Fruit fly (Drosophila melanogaster) whole organism, embryonic: Measurements from ENCODE around the gene CG11679.
A peak's percentile ranks its signal among the peaks of the same experiment; 100 is the strongest.

Experiments used
- CG11398 ChIP-seq: fragments of 200-800 bp; sonication (Bioruptor generic); optimal IDR thresholded peaks from 2 replicates; lab custom pipeline; 2016; ENCODE audit warnings: missing biosample characterization, missing genetic modification characterization
- CG11560 ChIP-seq: fragments of 200-800 bp; sonication (Bioruptor generic); IDR thresholded peaks from 3 replicates; pipeline ENCODE4 v1.3.6; 2022; ENCODE audit warnings: missing biosample characterization, missing genetic modification characterization
- CG14667 ChIP-seq: fragments of 200-800 bp; sonication (Bioruptor generic); IDR thresholded peaks from 2 replicates; pipeline ENCODE4 v1.3.6; 2022; ENCODE audit warnings: missing biosample characterization, missing genetic modification characterization
- CG18262 ChIP-seq: fragments of 200-800 bp; optimal IDR thresholded peaks from 3 replicates; lab custom pipeline; 2019; ENCODE audit warnings: missing biosample characterization, mild to moderate bottlenecking, missing genetic modification characterization, moderate library complexity
- CG2199 ChIP-seq: fragments of 200-800 bp; sonication (Bioruptor generic); IDR thresholded peaks from 3 replicates; pipeline ENCODE4 v1.3.6; 2022; ENCODE audit warnings: missing biosample characterization, missing genetic modification characterization
- CG3065 ChIP-seq: fragments of 200-800 bp; sonication (Bioruptor generic); optimal IDR thresholded peaks from 2 replicates; lab custom pipeline; 2016; ENCODE audit warnings: missing biosample characterization, missing genetic modification characterization
- CG32532 ChIP-seq: fragments of 200-800 bp; sonication (Bioruptor generic); IDR thresholded peaks from 2 replicates; pipeline ENCODE4 v1.3.6; 2022; ENCODE audit warnings: missing biosample characterization, missing genetic modification characterization
- CG34224 ChIP-seq: fragments of 200-800 bp; sonication (Bioruptor generic); IDR thresholded peaks from 3 replicates; pipeline ENCODE4 v1.3.6; 2022; ENCODE audit warnings: missing biosample characterization, missing genetic modification characterization; ENCODE audit not compliant: partially characterized antibody
- CG6683 ChIP-seq: fragments of 200-800 bp; sonication (Bioruptor generic); optimal IDR thresholded peaks from 2 replicates; lab custom pipeline; 2017; ENCODE audit warnings: missing biosample characterization, mild to moderate bottlenecking, missing genetic modification characterization, missing genetic modification reagents
- CG6765 ChIP-seq: fragments of 200-800 bp; sonication (Bioruptor generic); optimal IDR thresholded peaks from 3 replicates; lab custom pipeline; 2017; ENCODE audit warnings: missing biosample characterization, mild to moderate bottlenecking, missing genetic modification characterization
- CG8388 ChIP-seq: fragments of 200-800 bp; sonication (Bioruptor generic); optimal IDR thresholded peaks from 2 replicates; lab custom pipeline; 2019; ENCODE audit warnings: missing biosample characterization, mild to moderate bottlenecking, missing genetic modification characterization, moderate library complexity
- Dp ChIP-seq: fragments of 200-800 bp; sonication (Bioruptor generic); optimal IDR thresholded peaks from 2 replicates; lab custom pipeline; 2018; ENCODE audit warnings: missing biosample characterization, mild to moderate bottlenecking, missing genetic modification characterization, moderate library complexity
- Drgx ChIP-seq: fragments of 200-800 bp; sonication (Bioruptor generic); IDR thresholded peaks from 2 replicates; pipeline ENCODE4 v1.3.6; 2022; ENCODE audit warnings: missing biosample characterization, missing genetic modification characterization
- Fer3 ChIP-seq: fragments of 200-800 bp; sonication (Bioruptor generic); optimal IDR thresholded peaks from 2 replicates; lab custom pipeline; 2018; ENCODE audit warnings: missing biosample characterization, mild to moderate bottlenecking, missing genetic modification characterization, moderate library complexity
- HLH4C ChIP-seq: fragments of 200-800 bp; sonication (Bioruptor generic); IDR thresholded peaks from 3 replicates; pipeline ENCODE4 v1.3.6; 2022; ENCODE audit warnings: missing biosample characterization, missing genetic modification characterization; ENCODE audit not compliant: partially characterized antibody
- HmgD ChIP-seq: fragments of 200-800 bp; sonication (Bioruptor generic); optimal IDR thresholded peaks from 3 replicates; lab custom pipeline; 2016; ENCODE audit warnings: missing biosample characterization, missing genetic modification characterization
- Hr39 ChIP-seq: fragments of >200 bp; optimal IDR thresholded peaks from 2 replicates; lab custom pipeline; 2017
- Lpt ChIP-seq: fragments of >200 bp; optimal IDR thresholded peaks from 2 replicates; lab custom pipeline; 2018; ENCODE audit warnings: missing biosample characterization, missing genetic modification characterization
- Mad ChIP-seq: fragments of 200-800 bp; sonication (Bioruptor generic); optimal IDR thresholded peaks from 2 replicates; lab custom pipeline; 2016; ENCODE audit warnings: missing biosample characterization, missing genetic modification characterization
- Max ChIP-seq: fragments of 200-800 bp; sonication (Bioruptor generic); optimal IDR thresholded peaks from 2 replicates; lab custom pipeline; 2016; ENCODE audit warnings: missing biosample characterization, mild to moderate bottlenecking, missing genetic modification characterization
- Med ChIP-seq: fragments of 200-800 bp; sonication (Bioruptor generic); peaks from one replicate; lab custom pipeline; 2016; ENCODE audit warnings: missing biosample characterization, missing genetic modification characterization, mild to moderate bottlenecking, inconsistent platforms, moderate library complexity
- NfI ChIP-seq: fragments of 200-800 bp; sonication (Bioruptor generic); optimal IDR thresholded peaks from 3 replicates; lab custom pipeline; 2018; ENCODE audit warnings: missing biosample characterization, mild to moderate bottlenecking, missing genetic modification characterization, moderate library complexity
- Oli ChIP-seq: fragments of 200-800 bp; sonication (Bioruptor generic); optimal IDR thresholded peaks from 2 replicates; lab custom pipeline; 2018; ENCODE audit warnings: missing biosample characterization, mild to moderate bottlenecking, missing genetic modification characterization, moderate library complexity
- Sry-β ChIP-seq: fragments of 200-800 bp; sonication (Bioruptor generic); optimal IDR thresholded peaks from 2 replicates; lab custom pipeline; 2018; ENCODE audit warnings: missing biosample characterization, mild to moderate bottlenecking, missing genetic modification characterization, moderate library complexity
- YL-1 ChIP-seq: fragments of 200-800 bp; sonication (Bioruptor generic); optimal IDR thresholded peaks from 3 replicates; lab custom pipeline; 2017; ENCODE audit warnings: missing biosample characterization, mild to moderate bottlenecking, missing genetic modification characterization
- al ChIP-seq: fragments of 200-800 bp; sonication (Bioruptor generic); IDR thresholded peaks from 2 replicates; pipeline ENCODE4 v1.3.6; 2022; ENCODE audit warnings: missing biosample characterization, missing genetic modification characterization
- chif ChIP-seq, 2 experiments: fragments of 200-800 bp; sonication (Bioruptor generic); optimal IDR thresholded peaks; 3 replicates each; lab custom pipeline; 2016; ENCODE audit warnings: missing biosample characterization in 2 of 2, missing genetic modification characterization in 2 of 2
- cwo ChIP-seq: fragments of 200-800 bp; sonication (Bioruptor generic); optimal IDR thresholded peaks from 3 replicates; lab custom pipeline; 2017; ENCODE audit warnings: missing biosample characterization, missing genetic modification characterization, mild to moderate bottlenecking, moderate library complexity, missing genetic modification reagents
- disco-r ChIP-seq: fragments of 200-800 bp; sonication (Bioruptor generic); optimal IDR thresholded peaks from 2 replicates; lab custom pipeline; 2016; ENCODE audit warnings: missing biosample characterization, missing genetic modification characterization
- eve ChIP-seq, 2 experiments: fragments of >200 bp; optimal IDR thresholded peaks; 2 replicates each; lab custom pipeline; 2017; ENCODE audit warnings: missing biosample characterization in 2 of 2, missing genetic modification characterization in 2 of 2
- exex ChIP-seq: fragments of 200-800 bp; sonication (Bioruptor generic); optimal IDR thresholded peaks from 4 replicates; lab custom pipeline; 2018; ENCODE audit warnings: missing biosample characterization, mild to moderate bottlenecking, missing genetic modification characterization, moderate library complexity
- fd64A ChIP-seq: fragments of 200-800 bp; sonication (Bioruptor generic); optimal IDR thresholded peaks from 3 replicates; lab custom pipeline; 2018; ENCODE audit warnings: missing biosample characterization, mild to moderate bottlenecking, missing genetic modification characterization
- h ChIP-seq: fragments of >200 bp; optimal IDR thresholded peaks from 2 replicates; lab custom pipeline; 2017
- hth ChIP-seq: fragments of >200 bp; optimal IDR thresholded peaks from 2 replicates; lab custom pipeline; 2017; ENCODE audit warnings: inconsistent platforms
- insv ChIP-seq, 2 experiments: fragments of 200-800 bp; sonication (Bioruptor generic); optimal IDR thresholded peaks; 3 replicates each; lab custom pipeline; 2016 to 2018; ENCODE audit warnings: missing biosample characterization in 2 of 2, missing genetic modification characterization in 2 of 2
- jing ChIP-seq: fragments of 200-800 bp; sonication (Bioruptor generic); optimal IDR thresholded peaks from 2 replicates; lab custom pipeline; 2018; ENCODE audit warnings: missing biosample characterization, mild to moderate bottlenecking, missing genetic modification characterization
- knrl ChIP-seq: fragments of 200-800 bp; sonication (Bioruptor generic); IDR thresholded peaks from 3 replicates; pipeline ENCODE4 v1.3.6; 2022; ENCODE audit warnings: missing biosample characterization, missing genetic modification characterization; ENCODE audit not compliant: partially characterized antibody
- nau ChIP-seq: fragments of 200-800 bp; sonication (Bioruptor generic); optimal IDR thresholded peaks from 3 replicates; lab custom pipeline; 2017; ENCODE audit warnings: missing biosample characterization, mild to moderate bottlenecking, missing genetic modification characterization, missing genetic modification reagents
- nerfin-1 ChIP-seq: fragments of 200-800 bp; sonication (Bioruptor generic); optimal IDR thresholded peaks from 3 replicates; lab custom pipeline; 2019; ENCODE audit warnings: missing biosample characterization, mild to moderate bottlenecking, missing genetic modification characterization, moderate library complexity
- p53 ChIP-seq: fragments of 200-800 bp; sonication (Bioruptor generic); optimal IDR thresholded peaks from 2 replicates; lab custom pipeline; 2016; ENCODE audit warnings: missing biosample characterization, missing genetic modification characterization
- pfk ChIP-seq: fragments of 200-800 bp; sonication (Bioruptor generic); optimal IDR thresholded peaks from 2 replicates; lab custom pipeline; 2018; ENCODE audit warnings: missing biosample characterization, mild to moderate bottlenecking, missing genetic modification characterization, moderate library complexity
- pita ChIP-seq: fragments of 200-800 bp; sonication (Bioruptor generic); optimal IDR thresholded peaks from 2 replicates; lab custom pipeline; 2017; ENCODE audit warnings: missing biosample characterization, mild to moderate bottlenecking, missing genetic modification characterization
- pnt ChIP-seq: fragments of 200-800 bp; sonication (Bioruptor generic); optimal IDR thresholded peaks from 3 replicates; lab custom pipeline; 2016; ENCODE audit warnings: missing biosample characterization, missing genetic modification characterization
- repo ChIP-seq: fragments of 200-800 bp; sonication (Bioruptor generic); optimal IDR thresholded peaks from 2 replicates; lab custom pipeline; 2016; ENCODE audit warnings: missing biosample characterization, missing genetic modification characterization
- rib ChIP-seq: fragments of 200-800 bp; sonication (Bioruptor generic); IDR thresholded peaks from 2 replicates; pipeline ENCODE4 v1.3.6; 2022; ENCODE audit warnings: missing biosample characterization, missing genetic modification characterization
- sima ChIP-seq: fragments of 200-800 bp; sonication (Bioruptor generic); optimal IDR thresholded peaks from 2 replicates; lab custom pipeline; 2016; ENCODE audit warnings: missing biosample characterization, missing genetic modification characterization
- sqz ChIP-seq: fragments of 200-800 bp; sonication (Bioruptor generic); optimal IDR thresholded peaks from 3 replicates; lab custom pipeline; 2018; ENCODE audit warnings: missing biosample characterization, mild to moderate bottlenecking, missing genetic modification characterization
- stc ChIP-seq: fragments of 200-800 bp; sonication (Bioruptor generic); IDR thresholded peaks from 2 replicates; pipeline ENCODE4 v1.3.6; 2022; ENCODE audit warnings: missing biosample characterization, missing genetic modification characterization
- tup ChIP-seq: fragments of 200-800 bp; sonication (Bioruptor generic); optimal IDR thresholded peaks from 2 replicates; lab custom pipeline; 2016; ENCODE audit warnings: missing biosample characterization, mild to moderate bottlenecking, missing genetic modification characterization, moderate library complexity
- wor ChIP-seq: fragments of 200-800 bp; sonication (Bioruptor generic); IDR thresholded peaks from 2 replicates; pipeline ENCODE4 v1.3.6; 2022; ENCODE audit warnings: missing biosample characterization, missing genetic modification characterization
- zfh1 ChIP-seq: fragments of 200-800 bp; sonication (Bioruptor generic); IDR thresholded peaks from 3 replicates; pipeline ENCODE4 v1.3.6; 2022; ENCODE audit warnings: missing biosample characterization, missing genetic modification characterization

Gene CG11679

dm6 chrX:15745905-15746681 lies 7.3 kb upstream of the CG11679 start, which contains the start of the genes CG8944 and CCT6 (continued):
- TF ChIP-seq chif (GFP tag; optimal IDR thresholded peaks at IDR 0.05; lab: Kevin White, UChicago), result no peak
- TF ChIP-seq Med, result peak; percentile 74
- TF ChIP-seq nau (GFP tag; lab: Kevin White, UChicago), result no peak
- no peak for TF ChIP-seq CG6683
- TF ChIP-seq tup (GFP tag; lab: Kevin White, UChicago), result no peak
- TF ChIP-seq NfI (GFP tag; lab: Kevin White, UChicago), result no peak
- TF ChIP-seq CG6765 (GFP tag; lab: Kevin White, UChicago), result no peak
- no peak for TF ChIP-seq hth (lab: Kevin White, UChicago)
- TF ChIP-seq CG18262, result peak; percentile 17
- TF ChIP-seq nerfin-1 (tag; lab: Kevin White, UChicago), result no peak
- TF ChIP-seq CG8388 (GFP tag; lab: Kevin White, UChicago), result no peak
- no peak for TF ChIP-seq CG3065 (GFP tag; lab: Kevin White, UChicago)
- no peak for TF ChIP-seq pita (GFP tag; lab: Kevin White, UChicago)
- no peak for TF ChIP-seq exex
- TF ChIP-seq Mad (GFP tag; lab: Kevin White, UChicago), result no peak
- TF ChIP-seq sqz (GFP tag; lab: Kevin White, UChicago), result no peak
- TF ChIP-seq HLH4C (GFP tag; lab: Robert Waterston, UW), result peak; percentile 50; the same call in 1 of the 3 replicates
- no peak for TF ChIP-seq pfk
- peak in 1 of 2 experiments; percentile 93 for TF ChIP-seq insv (GFP tag; optimal IDR thresholded peaks at IDR 0.05; lab: Kevin White, UChicago)
- TF ChIP-seq Hr39, result no peak
- no peak for TF ChIP-seq HmgD (GFP tag; lab: Kevin White, UChicago)
- no peak for TF ChIP-seq Dp (GFP tag; lab: Kevin White, UChicago)
- TF ChIP-seq wor, result no peak
- TF ChIP-seq cwo (GFP tag; lab: Kevin White, UChicago), result no peak
- no peak for TF ChIP-seq Lpt (GFP tag; lab: Kevin White, UChicago)
- TF ChIP-seq fd64A (GFP tag; lab: Kevin White, UChicago), result no peak
- 0 out of 2 replicates have a peak, but pooled peaks have one; percentile 38 for TF ChIP-seq CG32532 (GFP tag; lab: Robert Waterston, UW)
- no peak for TF ChIP-seq YL-1 (GFP tag; lab: Kevin White, UChicago)
- TF ChIP-seq repo, result no peak
- no peak for TF ChIP-seq eve (GFP tag; optimal IDR thresholded peaks at IDR 0.05; lab: Kevin White, UChicago)
- TF ChIP-seq CG11560 (tag; lab: Robert Waterston, UW), result no peak
- TF ChIP-seq rib (GFP tag; lab: Robert Waterston, UW), result no peak
- no peak for TF ChIP-seq disco-r
- no peak for TF ChIP-seq al
- no peak for TF ChIP-seq Max (GFP tag; lab: Kevin White, UChicago)
- TF ChIP-seq Sry-β (GFP tag; lab: Kevin White, UChicago), result peak; percentile 83
- no peak for TF ChIP-seq Fer3
- TF ChIP-seq sima (GFP tag; lab: Kevin White, UChicago), result no peak
- no peak for TF ChIP-seq pnt (GFP tag; lab: Kevin White, UChicago)
- no peak for TF ChIP-seq Drgx (GFP tag; lab: Robert Waterston, UW)
- no peak for TF ChIP-seq stc
- no peak for TF ChIP-seq Oli (tag; lab: Kevin White, UChicago)
- no peak for TF ChIP-seq CG2199 (GFP tag; lab: Robert Waterston, UW)
- no peak for TF ChIP-seq zfh1 (GFP tag; lab: Robert Waterston, UW)
- TF ChIP-seq knrl (GFP tag; lab: Robert Waterston, UW), result 0 out of 3 replicates have a peak, but pooled peaks have one; percentile 42
- no peak for TF ChIP-seq p53 (GFP tag; lab: Kevin White, UChicago)
- no peak for TF ChIP-seq CG14667
- TF ChIP-seq jing (GFP tag; lab: Kevin White, UChicago), result no peak
- 0 out of 3 replicates have a peak, but pooled peaks have one; percentile 24 for TF ChIP-seq CG34224 (GFP tag; lab: Robert Waterston, UW)
- TF ChIP-seq h (lab: Kevin White, UChicago), result no peak
- TF ChIP-seq CG11398 (GFP tag; lab: Kevin White, UChicago), result no peak
